Fruit fly (Drosophila melanogaster): ENCODE results near the gene CG10428.

The CG10428 gene

DNA sequence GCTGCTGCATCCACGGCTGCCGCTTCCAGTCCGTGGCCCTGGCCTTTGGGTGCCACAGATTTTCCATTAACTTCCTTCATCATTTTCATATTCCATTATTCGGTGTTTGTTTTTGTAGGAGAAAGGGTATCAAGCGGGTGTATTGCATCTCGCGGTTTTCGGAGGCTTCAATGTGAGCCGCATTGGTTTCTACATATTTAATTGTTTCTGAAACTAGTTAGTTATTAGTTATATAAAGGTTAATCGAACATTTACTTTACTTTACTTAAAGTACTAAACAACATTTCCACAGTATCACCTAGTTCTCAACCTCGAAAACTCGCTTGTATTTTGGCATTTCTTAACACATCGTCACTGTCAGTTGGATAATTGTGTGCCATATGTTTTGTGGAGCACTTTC is 48.8 kb upstream of the CG10428 start (continued):
- peak; percentile 71 for TF ChIP-seq Sox102F (GFP tag; optimal IDR thresholded peaks at IDR 0.05)
- TF ChIP-seq ab (GFP tag; optimal IDR thresholded peaks at IDR 0.05): no peak
- TF ChIP-seq pzg (GFP tag; optimal IDR thresholded peaks at IDR 0.05): no peak
- peak; percentile 44 for TF ChIP-seq trem (tag; optimal IDR thresholded peaks at IDR 0.05)
- TF ChIP-seq CG6654 (GFP tag; optimal IDR thresholded peaks at IDR 0.05): peak; percentile 20
- peak; percentile 65 for TF ChIP-seq Ssrp (tag; optimal IDR thresholded peaks at IDR 0.05)
- peak; percentile 44 for TF ChIP-seq zen (tag; optimal IDR thresholded peaks at IDR 0.05)
- TF ChIP-seq CG5180 (GFP tag; optimal IDR thresholded peaks at IDR 0.05): no peak
- peak; percentile 9 for TF ChIP-seq org-1 (GFP tag; optimal IDR thresholded peaks at IDR 0.05)
- TF ChIP-seq Oli (tag; optimal IDR thresholded peaks at IDR 0.05): peak; percentile 52
- no peak for TF ChIP-seq sc (optimal IDR thresholded peaks at IDR 0.05)
- peak; percentile 25 for TF ChIP-seq sc (GFP tag; optimal IDR thresholded peaks at IDR 0.05)
- peak; percentile 71 for TF ChIP-seq CG17359 (tag; optimal IDR thresholded peaks at IDR 0.05)
- TF ChIP-seq CoRest (tag; optimal IDR thresholded peaks at IDR 0.05): peak; percentile 43
- peak; percentile 4 for TF ChIP-seq CG12659 (GFP tag; optimal IDR thresholded peaks at IDR 0.05)
- no peak for TF ChIP-seq CG8478 (optimal IDR thresholded peaks at IDR 0.05)
- TF ChIP-seq hth (optimal IDR thresholded peaks at IDR 0.05): no peak
- TF ChIP-seq Dip2 (GFP tag; IDR thresholded peaks at IDR 0.05): no peak
- TF ChIP-seq Nf-YC (tag; optimal IDR thresholded peaks at IDR 0.05): no peak
- no peak for TF ChIP-seq D (optimal IDR thresholded peaks at IDR 0.05)
- TF ChIP-seq D (GFP tag; optimal IDR thresholded peaks at IDR 0.05): peak; percentile 49
- TF ChIP-seq CG17802 (tag; optimal IDR thresholded peaks at IDR 0.05): peak; percentile 24
- TF ChIP-seq dmrt99B (tag; optimal IDR thresholded peaks at IDR 0.05): peak; percentile 74
- TF ChIP-seq Ets97D (GFP tag; optimal IDR thresholded peaks at IDR 0.05): no peak
- no peak for TF ChIP-seq salm (tag; optimal IDR thresholded peaks at IDR 0.05)
- 0 out of 2 replicates have a peak, but pooled peaks have one; percentile 22 for TF ChIP-seq esg (GFP tag; conservative IDR thresholded peaks at IDR 0.05)
- peak; percentile 61; the same call in 2 of the 3 replicates for TF ChIP-seq zfh1 (GFP tag; IDR thresholded peaks at IDR 0.05)
- TF ChIP-seq bcd (GFP tag; optimal IDR thresholded peaks at IDR 0.05): peak; percentile 4
- no peak for TF ChIP-seq schlank (tag; optimal IDR thresholded peaks at IDR 0.05)
- no peak for TF ChIP-seq CG1233 (GFP tag; optimal IDR thresholded peaks at IDR 0.05)
- TF ChIP-seq BtbVII (GFP tag; optimal IDR thresholded peaks at IDR 0.05): no peak
- TF ChIP-seq cato (GFP tag; optimal IDR thresholded peaks at IDR 0.05; ENCODE audit: borderline replicate concordance): peak; percentile 41
- no peak for TF ChIP-seq prd (optimal IDR thresholded peaks at IDR 0.05)
- TF ChIP-seq prd (GFP tag; IDR thresholded peaks at IDR 0.05): peak; percentile 71
- TF ChIP-seq CG6254 (GFP tag; optimal IDR thresholded peaks at IDR 0.05): peak; percentile 55
- peak; percentile 44 for TF ChIP-seq CG8924 (tag; optimal IDR thresholded peaks at IDR 0.05)
- no peak for TF ChIP-seq abd-A (tag; optimal IDR thresholded peaks at IDR 0.05)
- TF ChIP-seq ken (GFP tag; IDR thresholded peaks at IDR 0.05): 0 out of 3 replicates have a peak, but pooled peaks have one; percentile 22
- TF ChIP-seq CG14710 (tag; optimal IDR thresholded peaks at IDR 0.05): peak; percentile 58
- peak; percentile 36; the same call in 1 of the 2 replicates for TF ChIP-seq ranshi (GFP tag; IDR thresholded peaks at IDR 0.05)
- TF ChIP-seq grau (tag; optimal IDR thresholded peaks at IDR 0.05): peak; percentile 56
- peak in 1 of 2 experiments; percentile 84 for TF ChIP-seq bsh (GFP tag; optimal IDR thresholded peaks at IDR 0.05)
- TF ChIP-seq CG4404 (GFP tag; IDR thresholded peaks at IDR 0.05): peak; percentile 62; the same call in 1 of the 2 replicates
- peak; percentile 58 for TF ChIP-seq Chrac-16 (GFP tag; optimal IDR thresholded peaks at IDR 0.05)
- TF ChIP-seq Opbp (GFP tag; IDR thresholded peaks at IDR 0.05; ENCODE audit: partially characterized antibody): no peak
- peak; percentile 12 for TF ChIP-seq CG9609 (GFP tag; optimal IDR thresholded peaks at IDR 0.05)
- TF ChIP-seq CG17328 (GFP tag; IDR thresholded peaks at IDR 0.05): peak; percentile 64; the same call in 1 of the 2 replicates
- peak; percentile 40 for TF ChIP-seq CG17361 (GFP tag; IDR thresholded peaks at IDR 0.05)
- TF ChIP-seq Hr51 (GFP tag; optimal IDR thresholded peaks at IDR 0.05): peak in 1 of 2 experiments; percentile 28
- peak; percentile 90 for TF ChIP-seq Ets65A (GFP tag)
- no peak for TF ChIP-seq sim (GFP tag; IDR thresholded peaks at IDR 0.05)
